Fruit fly (Drosophila melanogaster) whole organism: ENCODE measurements around the gene CG12522.

ENCODE experiments used
- psq ChIP-seq: fragments of >200 bp; optimal IDR thresholded peaks from 2 replicates; lab custom pipeline; 2017
- usp ChIP-seq: fragments of >200 bp; optimal IDR thresholded peaks from 2 replicates; lab custom pipeline; 2017; ENCODE audit warnings: missing biosample characterization, missing genetic modification characterization, mixed read lengths

- TF ChIP-seq usp (GFP tag; lab: Kevin White, UChicago) (no peak), psq (no peak)
Observed at dm6 chr3L:11119396-11119900, 11.4 kb downstream of the CG12522 start.
